Worm (Caenorhabditis elegans) whole organism, L1 larva: ENCODE data around the gene his-32.
A peak's percentile ranks its signal among the peaks of the same experiment; 100 is the strongest.

Source experiments
- Y116A8C.19 ChIP-seq: sonication (generic microtip); optimal IDR thresholded peaks from 2 replicates; lab custom pipeline; 2016; ENCODE audit warnings: missing compliant biosample characterization, missing genetic modification characterization, borderline replicate concordance
- alr-1 ChIP-seq: fragments of 200-800 bp; sonication (Bioruptor generic); optimal IDR thresholded peaks from 2 replicates; lab custom pipeline; 2018; ENCODE audit warnings: borderline replicate concordance, mild to moderate bottlenecking, missing genetic modification characterization, missing compliant biosample characterization
- ama-1 ChIP-seq: fragments of 150-350 bp; optimal IDR thresholded peaks from 2 replicates; lab custom pipeline; 2014
- blmp-1 ChIP-seq: fragments of 150-350 bp; optimal IDR thresholded peaks from 2 replicates; lab custom pipeline; 2014; ENCODE audit warnings: missing biosample characterization, missing genetic modification characterization
- ceh-63 ChIP-seq: fragments of 200-800 bp; sonication (Bioruptor generic); optimal IDR thresholded peaks from 2 replicates; lab custom pipeline; 2018; ENCODE audit warnings: mild to moderate bottlenecking, missing genetic modification characterization, missing compliant biosample characterization
- ceh-8 ChIP-seq: fragments of 200-800 bp; sonication (Bioruptor generic); optimal IDR thresholded peaks from 2 replicates; lab custom pipeline; 2018; ENCODE audit warnings: mild to moderate bottlenecking, missing genetic modification characterization, moderate library complexity, missing compliant biosample characterization
- efl-1 ChIP-seq, 4 experiments: fragments of 150-350 bp; optimal IDR thresholded peaks in 3 of 4; peaks in 1 of 4; 1 replicate in 1 of 4; 2 replicates in 3 of 4; lab custom pipeline; 2014; ENCODE audit warnings: missing biosample characterization in 2 of 4, missing genetic modification characterization in 2 of 4, missing genetic modification reagents in 2 of 4
- egl-27 ChIP-seq, 2 experiments: fragments of 150-350 bp in 1 of 2; sonication (generic microtip); optimal IDR thresholded peaks; 3 replicates each; lab custom pipeline; 2017 to 2018; ENCODE audit warnings: missing biosample characterization in 2 of 2, missing genetic modification characterization in 2 of 2, missing genetic modification reagents in 2 of 2
- elt-2 ChIP-seq: sonication (generic microtip); optimal IDR thresholded peaks from 2 replicates; lab custom pipeline; 2016; ENCODE audit warnings: missing genetic modification characterization, mild to moderate bottlenecking, inconsistent platforms, missing compliant biosample characterization, missing genetic modification reagents
- elt-3 ChIP-seq, 6 experiments: fragments of 150-350 bp in 1 of 6; sonication (generic microtip); optimal IDR thresholded peaks; 2 replicates each; lab custom pipeline; 2017 to 2018; ENCODE audit warnings: missing biosample characterization in 6 of 6, missing genetic modification characterization in 6 of 6, inconsistent platforms in 1 of 6
- ets-5 ChIP-seq: fragments of 200-800 bp; sonication (Bioruptor generic); IDR thresholded peaks from 2 replicates; pipeline ENCODE4 v1.3.6; 2022; ENCODE audit warnings: missing genetic modification characterization, missing compliant biosample characterization
- fkh-10 ChIP-seq: sonication (generic microtip); optimal IDR thresholded peaks from 2 replicates; lab custom pipeline; 2017; ENCODE audit warnings: missing biosample characterization, missing genetic modification reagents, missing genetic modification characterization
- fkh-8 ChIP-seq: sonication (generic microtip); optimal IDR thresholded peaks from 2 replicates; lab custom pipeline; 2016; ENCODE audit warnings: mild to moderate bottlenecking, missing genetic modification characterization, missing compliant biosample characterization
- grh-1 ChIP-seq: fragments of 200-800 bp; sonication (Bioruptor generic); IDR thresholded peaks from 2 replicates; pipeline ENCODE4 v1.3.6; 2022; ENCODE audit warnings: missing genetic modification reagents, missing genetic modification characterization, missing compliant biosample characterization
- hlh-17 ChIP-seq: fragments of 200-800 bp; sonication (Bioruptor generic); optimal IDR thresholded peaks from 2 replicates; lab custom pipeline; 2018; ENCODE audit warnings: missing genetic modification characterization, mild to moderate bottlenecking, missing compliant biosample characterization, moderate library complexity, borderline replicate concordance
- hlh-4 ChIP-seq: sonication (generic microtip); optimal IDR thresholded peaks from 2 replicates; lab custom pipeline; 2016; ENCODE audit warnings: mild to moderate bottlenecking, missing genetic modification characterization, missing compliant biosample characterization
- lin-14 ChIP-seq: fragments of 200-800 bp; sonication (Bioruptor generic); optimal IDR thresholded peaks from 2 replicates; lab custom pipeline; 2018; ENCODE audit warnings: mild to moderate bottlenecking, missing genetic modification characterization, moderate library complexity, missing compliant biosample characterization
- lin-35 ChIP-seq, 2 experiments: fragments of 150-350 bp; optimal IDR thresholded peaks; 2 replicates each; lab custom pipeline; 2014; ENCODE audit warnings: missing biosample characterization in 2 of 2, missing genetic modification characterization in 2 of 2, missing genetic modification reagents in 2 of 2
- lir-3 ChIP-seq: sonication (generic microtip); optimal IDR thresholded peaks from 2 replicates; lab custom pipeline; 2016; ENCODE audit warnings: mild to moderate bottlenecking, missing genetic modification characterization, moderate library complexity, missing compliant biosample characterization; ENCODE audit not compliant: poor library complexity
- lsy-2 ChIP-seq, 2 experiments: fragments of 150-350 bp; optimal IDR thresholded peaks; 2 replicates each; lab custom pipeline; 2014; ENCODE audit warnings: missing biosample characterization in 2 of 2, missing genetic modification characterization in 2 of 2
- mef-2 ChIP-seq: fragments of 150-350 bp; optimal IDR thresholded peaks from 2 replicates; lab custom pipeline; 2014; ENCODE audit warnings: missing biosample characterization, missing genetic modification characterization
- mep-1 ChIP-seq: fragments of 150-350 bp; optimal IDR thresholded peaks from 2 replicates; lab custom pipeline; 2014; ENCODE audit warnings: missing biosample characterization, missing genetic modification characterization
- nhr-11 ChIP-seq: fragments of 150-350 bp; optimal IDR thresholded peaks from 2 replicates; lab custom pipeline; 2014; ENCODE audit warnings: missing biosample characterization, missing genetic modification characterization
- nhr-19 ChIP-seq: fragments of 200-800 bp; sonication (Bioruptor generic); conservative IDR thresholded peaks from 2 replicates; pipeline ENCODE4 v1.3.6; 2022; ENCODE audit warnings: missing genetic modification characterization, missing compliant biosample characterization
- nhr-20 ChIP-seq: sonication (generic microtip); optimal IDR thresholded peaks from 2 replicates; lab custom pipeline; 2016; ENCODE audit warnings: mild to moderate bottlenecking, missing genetic modification characterization, missing compliant biosample characterization
- nhr-28 ChIP-seq: fragments of 150-350 bp; optimal IDR thresholded peaks from 2 replicates; lab custom pipeline; 2014; ENCODE audit warnings: missing biosample characterization, missing genetic modification characterization
- nhr-85 ChIP-seq: sonication (generic microtip); peaks from one replicate; lab custom pipeline; 2016; ENCODE audit warnings: missing genetic modification characterization, inconsistent platforms, missing compliant biosample characterization
- pax-3 ChIP-seq: fragments of 200-800 bp; sonication (Bioruptor generic); optimal IDR thresholded peaks from 2 replicates; lab custom pipeline; 2018; ENCODE audit warnings: mild to moderate bottlenecking, missing genetic modification characterization, moderate library complexity, missing compliant biosample characterization
- snu-23 ChIP-seq: sonication (generic microtip); optimal IDR thresholded peaks from 2 replicates; lab custom pipeline; 2016; ENCODE audit warnings: missing genetic modification characterization, missing compliant biosample characterization
- sptf-1 ChIP-seq: fragments of 150-350 bp; optimal IDR thresholded peaks from 2 replicates; lab custom pipeline; 2014; ENCODE audit warnings: missing biosample characterization, missing genetic modification characterization
- tbx-2 ChIP-seq: sonication (generic microtip); optimal IDR thresholded peaks from 2 replicates; lab custom pipeline; 2016; ENCODE audit warnings: missing genetic modification characterization, missing compliant biosample characterization
- ztf-11 ChIP-seq, 2 experiments: sonication (generic microtip); optimal IDR thresholded peaks; 2 replicates each; lab custom pipeline; 2016 to 2017; ENCODE audit warnings: missing genetic modification characterization in 2 of 2, missing biosample characterization in 1 of 2, missing compliant biosample characterization in 1 of 2
- ztf-4 ChIP-seq: fragments of 150-350 bp; optimal IDR thresholded peaks from 2 replicates; lab custom pipeline; 2014; ENCODE audit warnings: missing biosample characterization, missing genetic modification characterization

his-32 gene

DNA sequence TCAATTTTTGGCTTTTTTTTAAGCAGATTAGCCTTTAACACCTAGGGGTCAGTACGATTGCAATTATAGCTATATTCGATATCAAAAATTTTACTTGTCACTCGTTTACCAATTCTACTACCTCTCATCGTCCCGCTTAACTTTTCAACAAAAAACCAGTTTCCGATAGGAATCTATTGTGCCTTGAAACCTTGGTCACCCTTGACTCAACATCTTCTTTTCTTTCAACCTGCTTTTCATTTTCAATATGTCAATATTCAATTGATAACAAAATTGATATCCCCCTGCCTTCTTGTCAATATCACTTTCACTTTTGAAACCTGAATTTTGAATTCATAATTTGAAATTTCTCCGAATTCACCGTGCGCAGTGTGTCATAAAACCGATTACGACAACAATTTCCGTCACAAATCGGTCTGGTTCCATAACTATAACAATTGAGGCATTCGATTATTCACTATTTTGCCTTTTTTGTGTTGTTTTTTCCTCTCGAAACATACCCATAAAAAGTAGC lies 31.4 kb upstream of the his-32 start:
- peak in 4 of 6 experiments; percentile 1 to 18 (median 16) for TF ChIP-seq elt-3 (tag; optimal IDR thresholded peaks at IDR 0.05; lab: Kevin White, UChicago)
- TF ChIP-seq elt-2 (tag; lab: Kevin White, UChicago) = no peak
- TF ChIP-seq Y116A8C.19 (tag; lab: Kevin White, UChicago) = no peak
- no peak for TF ChIP-seq ama-1 (lab: Kevin White, UChicago)
- TF ChIP-seq lin-14 (GFP tag; lab: Kevin White, UChicago) = peak; percentile 30
- peak; percentile 64 for TF ChIP-seq grh-1
- peak; percentile 90 for TF ChIP-seq nhr-85
- peak; percentile 70 for TF ChIP-seq blmp-1
- peak; percentile 18 for TF ChIP-seq snu-23 (GFP tag; lab: Kevin White, UChicago)

DNA sequence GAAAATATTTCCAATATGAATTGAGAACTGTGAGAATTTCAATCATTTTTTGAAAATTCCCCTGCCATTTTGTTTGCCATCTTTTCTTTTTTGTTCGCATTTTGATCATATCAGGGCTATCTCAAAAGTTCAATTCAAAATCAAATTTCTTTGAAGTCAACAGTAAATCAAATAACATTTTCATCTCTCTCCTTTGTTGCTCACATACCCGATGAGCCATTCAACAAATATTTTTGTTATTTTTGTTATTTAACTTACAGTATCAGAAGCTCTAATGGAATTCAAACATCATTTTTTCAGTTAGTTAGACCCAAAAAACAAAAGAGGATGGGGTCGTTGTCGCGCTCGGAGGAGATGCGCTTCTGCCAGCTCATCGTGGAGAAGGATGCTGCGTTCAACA lies 30.4 kb upstream of the his-32 start, which contains the start of gene vha-5:
TSS of gene vha-5 (plus strand) at position 301 of the 400 bp plus-strand sequence.
- TF ChIP-seq lin-35 (GFP tag; optimal IDR thresholded peaks at IDR 0.05; lab: Kevin White, UChicago) (no peak), nhr-20 (tag; lab: Kevin White, UChicago) (no peak), lir-3 (tag; lab: Kevin White, UChicago) (no peak), mef-2 (no peak), hlh-17 (no peak), egl-27 (tag; optimal IDR thresholded peaks at IDR 0.05; lab: Kevin White, UChicago) (no peak), alr-1 (tag; lab: Kevin White, UChicago) (no peak), tbx-2 (tag; lab: Kevin White, UChicago) (no peak), ztf-4 (tag; lab: Kevin White, UChicago) (no peak), nhr-11 (no peak), sptf-1 (tag; lab: Kevin White, UChicago) (no peak), fkh-8 (tag; lab: Kevin White, UChicago) (no peak), nhr-19 (GFP tag; lab: Robert Waterston, UW) (no peak), ztf-11 (tag; optimal IDR thresholded peaks at IDR 0.05; lab: Kevin White, UChicago) (no peak), nhr-28 (no peak)

DNA sequence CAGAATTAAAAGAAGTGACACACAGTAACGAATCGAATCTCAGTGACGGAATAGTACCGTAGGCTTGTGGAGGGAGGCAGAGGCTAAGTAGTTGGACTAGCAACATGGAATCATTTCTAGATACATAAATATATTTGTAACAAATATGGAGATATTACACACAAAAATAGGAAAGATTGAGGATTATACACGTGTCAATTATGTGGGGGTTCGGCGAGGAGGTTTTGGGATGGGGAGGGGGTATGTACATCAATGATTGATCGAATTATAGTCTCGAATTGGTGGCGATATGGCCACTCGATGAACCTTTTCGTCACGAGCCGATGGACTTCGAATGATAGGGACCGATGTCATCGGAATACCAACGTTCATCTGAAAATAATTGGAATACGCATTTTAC lies 26.7 kb upstream of the his-32 start:
- TF ChIP-seq mep-1 (tag; lab: Kevin White, UChicago) (no peak), ceh-8 (GFP tag; lab: Kevin White, UChicago) (no peak), ets-5 (no peak), tbx-2 (tag; lab: Kevin White, UChicago) (no peak), efl-1 (optimal IDR thresholded peaks at IDR 0.05; lab: Kevin White, UChicago) (no peak), efl-1 (GFP tag; optimal IDR thresholded peaks at IDR 0.05 in 1 of 2; lab: Kevin White, UChicago) (peak in 1 of 2 experiments; percentile 64), hlh-4 (no peak), ceh-63 (GFP tag; lab: Kevin White, UChicago) (no peak), lsy-2 (tag; optimal IDR thresholded peaks at IDR 0.05; lab: Kevin White, UChicago) (no peak)

DNA sequence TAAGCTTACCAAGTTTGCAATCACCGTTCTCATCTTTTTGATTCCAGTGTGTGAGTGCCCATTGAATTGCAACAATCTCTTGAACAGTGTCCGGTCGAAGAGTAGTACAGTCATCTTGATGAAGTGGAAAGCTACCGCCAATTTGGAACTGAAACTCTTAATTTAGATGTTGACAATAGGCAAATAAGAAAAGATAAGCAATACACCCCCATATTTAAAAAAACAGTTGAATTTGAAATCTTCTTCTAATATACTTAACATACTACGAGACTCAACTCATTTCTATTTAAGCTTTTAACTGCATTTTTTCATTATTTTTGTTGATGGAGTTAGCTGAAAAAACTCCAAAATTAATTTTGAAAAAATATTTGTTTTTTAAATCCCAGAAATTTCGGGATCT lies 22.0 kb upstream of the his-32 start:
- TF ChIP-seq mef-2 = no peak
- no peak for TF ChIP-seq pax-3 (tag; lab: Kevin White, UChicago)
- TF ChIP-seq efl-1 (optimal IDR thresholded peaks at IDR 0.05; lab: Kevin White, UChicago) = no peak
- peak in 1 of 2 experiments; percentile 56 for TF ChIP-seq efl-1 (GFP tag; optimal IDR thresholded peaks at IDR 0.05 in 1 of 2; lab: Kevin White, UChicago)
- TF ChIP-seq, all 84 proteins: peak for 1

DNA sequence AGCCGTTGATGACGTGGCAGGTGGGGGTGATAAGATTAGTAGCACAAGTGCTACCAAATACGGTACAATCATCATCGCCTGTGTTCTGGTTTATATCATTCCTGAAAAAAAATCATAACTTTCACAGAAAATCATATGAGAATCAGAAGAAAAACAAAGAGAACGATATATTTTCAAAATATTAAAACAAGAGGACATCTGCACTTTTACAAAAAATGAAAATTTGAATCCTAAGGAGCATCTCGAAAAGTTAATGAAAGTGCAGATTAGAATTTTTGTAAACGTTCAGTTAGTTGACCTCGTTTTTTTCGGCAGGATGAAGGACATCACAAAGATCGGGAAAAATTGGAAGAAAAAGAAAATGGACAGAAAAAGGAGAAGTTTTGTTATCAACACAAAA lies 21.3 kb upstream of the his-32 start, which contains the start of gene F35H10.10:
TSS of gene F35H10.10 (minus strand) at position 101 of the 400 bp plus-strand sequence.
- TF ChIP-seq elt-2 (tag; lab: Kevin White, UChicago) = no peak
- no peak for TF ChIP-seq fkh-10 (GFP tag; lab: Kevin White, UChicago)
- peak; percentile 84 for TF ChIP-seq blmp-1
- TF ChIP-seq, all 84 proteins: peak for 1
